Fruit fly (Drosophila melanogaster) Kc167 (cell line): ENCODE results near the gene CG5592.

Source experiments
- Myc ChIP-seq: fragments of >200 bp; optimal IDR thresholded peaks from 2 replicates; lab custom pipeline; 2017; ENCODE audit warnings: missing external identifiers
- h ChIP-seq: fragments of >200 bp; optimal IDR thresholded peaks from 3 replicates; lab custom pipeline; 2018; ENCODE audit warnings: missing external identifiers
- insv ChIP-seq: fragments of >200 bp; optimal IDR thresholded peaks from 3 replicates; lab custom pipeline; 2018; ENCODE audit warnings: missing external identifiers
- psq ChIP-seq: fragments of >200 bp; optimal IDR thresholded peaks from 2 replicates; lab custom pipeline; 2017; ENCODE audit warnings: missing external identifiers
- ttk ChIP-seq: sonication (Bioruptor generic); optimal IDR thresholded peaks from 2 replicates; lab custom pipeline; 2017; ENCODE audit warnings: missing external identifiers

DNA sequence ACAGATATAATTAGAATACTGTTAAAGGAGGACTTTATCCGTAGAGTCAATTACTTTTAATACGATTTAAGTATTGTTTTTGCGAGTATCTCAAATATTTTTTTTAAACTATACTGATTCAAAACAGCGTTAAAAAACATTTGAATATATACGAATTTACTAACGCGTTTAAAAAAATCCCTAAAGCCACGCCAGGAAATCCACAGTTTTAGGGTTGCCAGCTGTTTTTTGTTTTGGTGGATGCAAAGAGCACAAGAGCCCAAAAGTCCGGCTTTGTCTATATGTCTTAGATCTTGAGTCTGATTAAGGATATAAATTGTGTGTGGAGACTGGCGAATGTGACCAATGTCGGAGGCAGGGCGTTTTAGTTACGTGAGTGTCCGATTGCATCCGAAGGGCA is 30.1 kb downstream of the CG5592 start:
- TF ChIP-seq insv: no peak
- no peak for TF ChIP-seq ttk (lab: Kevin White, UChicago)
- TF ChIP-seq h: no peak
- TF ChIP-seq Myc (lab: Kevin White, UChicago): no peak
- no peak for TF ChIP-seq psq (lab: Kevin White, UChicago)
